Fruit fly (Drosophila melanogaster): Measurements from ENCODE around the gene VhaAC39-1.
A peak's percentile ranks its signal among the peaks of the same experiment; 100 is the strongest.

Gene VhaAC39-1

DNA sequence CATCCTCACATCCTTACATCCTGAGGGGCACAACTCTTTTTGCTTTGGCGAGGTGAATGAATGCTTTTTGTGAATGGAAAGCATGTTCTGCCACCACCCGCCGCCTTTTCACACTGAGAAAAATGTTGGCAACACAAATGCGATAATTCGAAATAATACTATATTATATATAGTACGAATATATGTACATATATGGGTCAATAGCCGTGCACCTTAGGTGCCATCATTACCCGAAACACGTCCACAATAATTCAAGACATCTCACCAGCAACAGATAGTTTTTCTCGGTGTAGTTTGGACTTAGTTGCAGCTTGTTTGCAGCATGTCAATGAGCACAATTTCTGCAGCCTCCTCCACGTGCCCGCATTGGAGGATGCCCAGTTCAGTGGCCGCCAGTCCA lies 51.1 kb downstream of the VhaAC39-1 start (continued):
- TF ChIP-seq fd85E (GFP tag; optimal IDR thresholded peaks at IDR 0.05) = no peak
- no peak for TF ChIP-seq CG31627 (GFP tag; optimal IDR thresholded peaks at IDR 0.05)
- TF ChIP-seq fd59A (GFP tag; optimal IDR thresholded peaks at IDR 0.05) = peak; percentile 44
- peak; percentile 27 for TF ChIP-seq Sox102F (GFP tag; optimal IDR thresholded peaks at IDR 0.05)
- peak; percentile 54 for TF ChIP-seq svp (GFP tag)
- peak; percentile 16 for TF ChIP-seq CG16779 (tag; optimal IDR thresholded peaks at IDR 0.05)
- peak; percentile 31 for TF ChIP-seq CG8632 (GFP tag; optimal IDR thresholded peaks at IDR 0.05)
- TF ChIP-seq CG6854 (GFP tag; optimal IDR thresholded peaks at IDR 0.05) = no peak
- peak; percentile 41; the same call in 1 of the 2 replicates for TF ChIP-seq CG11294 (GFP tag; IDR thresholded peaks at IDR 0.05)
- peak; percentile 27 for TF ChIP-seq Met (GFP tag; optimal IDR thresholded peaks at IDR 0.05)
- TF ChIP-seq dac (GFP tag; optimal IDR thresholded peaks at IDR 0.05) = peak; percentile 36
- TF ChIP-seq ss (GFP tag; optimal IDR thresholded peaks at IDR 0.05) = peak; percentile 29 to 43
- TF ChIP-seq CG11902 (GFP tag; optimal IDR thresholded peaks at IDR 0.05) = no peak
- TF ChIP-seq CG3032 (tag; optimal IDR thresholded peaks at IDR 0.05) = peak; percentile 54
- TF ChIP-seq OdsH (GFP tag; optimal IDR thresholded peaks at IDR 0.05) = peak; percentile 45
- TF ChIP-seq net (GFP tag; optimal IDR thresholded peaks at IDR 0.05) = peak; percentile 27
- TF ChIP-seq Eip75B (GFP tag; optimal IDR thresholded peaks at IDR 0.05) = peak; percentile 24
- TF ChIP-seq CG6276 (GFP tag; optimal IDR thresholded peaks at IDR 0.05) = peak; percentile 51
- TF ChIP-seq Gug (GFP tag; IDR thresholded peaks at IDR 0.05) = peak; percentile 59
- TF ChIP-seq acj6 (GFP tag; optimal IDR thresholded peaks at IDR 0.05) = peak; percentile 61
- peak; percentile 71 for TF ChIP-seq CG8119 (GFP tag; IDR thresholded peaks at IDR 0.05)
- TF ChIP-seq dsx (GFP tag; optimal IDR thresholded peaks at IDR 0.05; ENCODE audit: poor library complexity, severe bottlenecking) = peak; percentile 63
- peak; percentile 24 for TF ChIP-seq lz (GFP tag; optimal IDR thresholded peaks at IDR 0.05)
- no peak for TF ChIP-seq Sox15 (GFP tag; optimal IDR thresholded peaks at IDR 0.05)
- TF ChIP-seq Blimp-1 (GFP tag; optimal IDR thresholded peaks at IDR 0.05) = no peak
- peak; percentile 29 for TF ChIP-seq CG34406 (GFP tag; optimal IDR thresholded peaks at IDR 0.05)
- TF ChIP-seq Hr4 (GFP tag; optimal IDR thresholded peaks at IDR 0.05) = peak; percentile 64
- peak; percentile 51 for TF ChIP-seq Lpt (GFP tag; optimal IDR thresholded peaks at IDR 0.05)
- peak; percentile 57 for TF ChIP-seq CG10631 (GFP tag; optimal IDR thresholded peaks at IDR 0.05)
- peak in 1 of 2 experiments; percentile 33 for TF ChIP-seq salr (GFP tag; optimal IDR thresholded peaks at IDR 0.05)
- peak; percentile 75 for TF ChIP-seq Eip78C (GFP tag)
- TF ChIP-seq CG4318 (GFP tag; optimal IDR thresholded peaks at IDR 0.05) = peak; percentile 32
- no peak for TF ChIP-seq Ets21C (GFP tag; optimal IDR thresholded peaks at IDR 0.05)
- no peak for TF ChIP-seq fkh (GFP tag; optimal IDR thresholded peaks at IDR 0.05)
- TF ChIP-seq CG15336 (GFP tag; IDR thresholded peaks at IDR 0.05) = peak; percentile 76
- peak; percentile 0 for TF ChIP-seq CG9139 (GFP tag; optimal IDR thresholded peaks at IDR 0.05)
- peak; percentile 6 for TF ChIP-seq CG11762 (GFP tag; optimal IDR thresholded peaks at IDR 0.05; ENCODE audit: insufficient read depth)
- TF ChIP-seq Eip93F (GFP tag; optimal IDR thresholded peaks at IDR 0.05) = no peak
- TF ChIP-seq CG3919 (GFP tag; optimal IDR thresholded peaks at IDR 0.05) = peak; percentile 71
- peak; percentile 23 for TF ChIP-seq topi (GFP tag; optimal IDR thresholded peaks at IDR 0.05)
- peak; percentile 56 for TF ChIP-seq CG1621 (tag; optimal IDR thresholded peaks at IDR 0.05)
- peak; percentile 34 for TF ChIP-seq CG6808 (GFP tag; optimal IDR thresholded peaks at IDR 0.05)

Data from whole organism, prepupa.